Worm (Caenorhabditis elegans): ENCODE results near the gene C03B1.7.

The C03B1.7 gene

ce11 chrX:6371192-6372116, 29.8 kb downstream of the C03B1.7 start:
- TF ChIP-seq ham-2 (GFP tag; optimal IDR thresholded peaks at IDR 0.05) (peak; percentile 47), lsy-2 (tag; optimal IDR thresholded peaks at IDR 0.05) (no peak), hlh-1 (tag; optimal IDR thresholded peaks at IDR 0.05) (peak; percentile 46), ceh-39 (tag; optimal IDR thresholded peaks at IDR 0.05) (no peak), drap-1 (GFP tag; optimal IDR thresholded peaks at IDR 0.05) (peak; percentile 79), sem-2 (GFP tag; optimal IDR thresholded peaks at IDR 0.05) (peak; percentile 71), nhr-28 (tag; optimal IDR thresholded peaks at IDR 0.05) (no peak), nhr-76 (tag; optimal IDR thresholded peaks at IDR 0.05) (no peak), ztf-11 (tag; optimal IDR thresholded peaks at IDR 0.05) (no peak), snpc-4 (tag; optimal IDR thresholded peaks at IDR 0.05) (no peak), pha-4 (tag; optimal IDR thresholded peaks at IDR 0.05) (no peak), flh-1 (GFP tag; optimal IDR thresholded peaks at IDR 0.05) (peak; percentile 43), lin-32 (GFP tag; optimal IDR thresholded peaks at IDR 0.05) (peak; percentile 37), mep-1 (tag; optimal IDR thresholded peaks at IDR 0.05) (peak; percentile 11), nhr-237 (tag; optimal IDR thresholded peaks at IDR 0.05) (peak; percentile 20), mab-5 (tag; optimal IDR thresholded peaks at IDR 0.05) (peak; percentile 22), elt-3 (tag; optimal IDR thresholded peaks at IDR 0.05) (no peak), zip-8 (tag; optimal IDR thresholded peaks at IDR 0.05) (peak; percentile 76), blmp-1 (tag; optimal IDR thresholded peaks at IDR 0.05) (no peak), lin-13 (tag; optimal IDR thresholded peaks at IDR 0.05) (no peak), nhr-2 (tag; optimal IDR thresholded peaks at IDR 0.05) (peak; percentile 66), cnd-1 (tag; optimal IDR thresholded peaks at IDR 0.05) (peak; percentile 68), ceh-83 (GFP tag; optimal IDR thresholded peaks at IDR 0.05) (peak; percentile 84), ces-1 (GFP tag; optimal IDR thresholded peaks at IDR 0.05) (no peak), ceh-43 (GFP tag; optimal IDR thresholded peaks at IDR 0.05) (peak; percentile 58), unc-62 (GFP tag; optimal IDR thresholded peaks at IDR 0.05) (no peak), nhr-12 (tag; optimal IDR thresholded peaks at IDR 0.05) (no peak), unc-120 (tag; optimal IDR thresholded peaks at IDR 0.05; ENCODE audit: poor library complexity, severe bottlenecking) (peak; percentile 59), bed-3 (GFP tag; optimal IDR thresholded peaks at IDR 0.05) (peak; percentile 71), mls-2 (tag; optimal IDR thresholded peaks at IDR 0.05) (peak; percentile 77), sptf-1 (tag; optimal IDR thresholded peaks at IDR 0.05) (peak; percentile 88), elt-1 (tag; optimal IDR thresholded peaks at IDR 0.05; ENCODE audit: borderline replicate concordance, insufficient read depth) (no peak), tbx-8 (GFP tag; optimal IDR thresholded peaks at IDR 0.05) (peak; percentile 79), M03D4.4 (tag; optimal IDR thresholded peaks at IDR 0.05) (peak; percentile 83), unc-39 (tag; optimal IDR thresholded peaks at IDR 0.05) (no peak)

ce11 chrX:6373348-6373747, 31.7 kb downstream of the C03B1.7 start, which contains the start of gene C03B1.17:
Gene C03B1.17 (plus strand): TSS chrX:6373648.
- no peak for TF ChIP-seq mls-2 (tag; optimal IDR thresholded peaks at IDR 0.05)
- TF ChIP-seq lin-13 (tag; optimal IDR thresholded peaks at IDR 0.05), result no peak
- TF ChIP-seq bed-3 (GFP tag; optimal IDR thresholded peaks at IDR 0.05), result no peak
- no peak for TF ChIP-seq ztf-11 (tag; optimal IDR thresholded peaks at IDR 0.05)
- no peak for TF ChIP-seq nhr-76 (tag; optimal IDR thresholded peaks at IDR 0.05)
- no peak for TF ChIP-seq lin-32 (GFP tag; optimal IDR thresholded peaks at IDR 0.05)
- no peak for TF ChIP-seq drap-1 (GFP tag; optimal IDR thresholded peaks at IDR 0.05)
- TF ChIP-seq M03D4.4 (tag; optimal IDR thresholded peaks at IDR 0.05), result no peak
- no peak for TF ChIP-seq ham-2 (GFP tag; optimal IDR thresholded peaks at IDR 0.05)

ce11 chrX:6374451-6374850, 32.8 kb downstream of the C03B1.7 start, which contains the start of gene C03B1.1:
Gene C03B1.1 (plus strand): TSS chrX:6374751.
- TF ChIP-seq bed-3 (GFP tag; optimal IDR thresholded peaks at IDR 0.05), result no peak
- TF ChIP-seq cnd-1 (tag; optimal IDR thresholded peaks at IDR 0.05), result no peak
- no peak for TF ChIP-seq sem-2 (GFP tag; optimal IDR thresholded peaks at IDR 0.05)
- no peak for TF ChIP-seq snpc-4 (tag; optimal IDR thresholded peaks at IDR 0.05)
- no peak for TF ChIP-seq unc-39 (tag; optimal IDR thresholded peaks at IDR 0.05)
- TF ChIP-seq mep-1 (tag; optimal IDR thresholded peaks at IDR 0.05), result no peak
- no peak for TF ChIP-seq ceh-43 (GFP tag; optimal IDR thresholded peaks at IDR 0.05)
- no peak for TF ChIP-seq nhr-237 (tag; optimal IDR thresholded peaks at IDR 0.05)
- TF ChIP-seq zip-8 (tag; optimal IDR thresholded peaks at IDR 0.05), result no peak
- no peak for TF ChIP-seq elt-1 (tag; optimal IDR thresholded peaks at IDR 0.05; ENCODE audit: borderline replicate concordance, insufficient read depth)
- TF ChIP-seq mab-5 (tag; optimal IDR thresholded peaks at IDR 0.05), result no peak
- TF ChIP-seq lsy-2 (tag; optimal IDR thresholded peaks at IDR 0.05), result no peak
